Worm (Caenorhabditis elegans) whole organism, young adult: ENCODE measurements around the gene npp-3.

Experiments
- B0019.2 ChIP-seq: fragments of 200-800 bp; sonication (Bioruptor generic); conservative IDR thresholded peaks from 2 replicates; pipeline ENCODE4 v1.3.6; 2022; ENCODE audit warnings: missing genetic modification reagents, missing genetic modification characterization, missing compliant biosample characterization
- B0035.1 ChIP-seq: sonication (generic microtip); optimal IDR thresholded peaks from 2 replicates; lab custom pipeline; 2016; ENCODE audit warnings: missing genetic modification characterization, mild to moderate bottlenecking, missing compliant biosample characterization, missing genotype, missing genetic modification reagents
- C06A6.2 ChIP-seq: fragments of 200-800 bp; sonication (Bioruptor generic); conservative IDR thresholded peaks from 2 replicates; pipeline ENCODE4 v1.3.6; 2022; ENCODE audit warnings: missing genetic modification characterization, missing compliant biosample characterization
- F49E8.2 ChIP-seq: sonication (generic microtip); optimal IDR thresholded peaks from 3 replicates; lab custom pipeline; 2017; ENCODE audit warnings: missing genetic modification characterization, mild to moderate bottlenecking, missing compliant biosample characterization, antibody characterized with exemption, moderate library complexity; ENCODE audit not compliant: insufficient read depth
- F52B5.7 ChIP-seq: sonication (generic microtip); optimal IDR thresholded peaks from 2 replicates; lab custom pipeline; 2016; ENCODE audit warnings: mild to moderate bottlenecking, missing genetic modification characterization, missing compliant biosample characterization
- F57A8.1 ChIP-seq: fragments of 200-800 bp; sonication (Bioruptor generic); optimal IDR thresholded peaks from 2 replicates; lab custom pipeline; 2018; ENCODE audit warnings: mild to moderate bottlenecking, missing genetic modification characterization, moderate library complexity, missing compliant biosample characterization
- K12H6.12 ChIP-seq: fragments of 200-800 bp; sonication (Bioruptor generic); optimal IDR thresholded peaks from 2 replicates; lab custom pipeline; 2018; ENCODE audit warnings: mild to moderate bottlenecking, missing genetic modification characterization, missing compliant biosample characterization
- T07F8.4 ChIP-seq: sonication (generic microtip); optimal IDR thresholded peaks from 2 replicates; lab custom pipeline; 2016; ENCODE audit warnings: mild to moderate bottlenecking, missing genetic modification characterization, moderate library complexity, missing compliant biosample characterization
- Y67H2A.10 ChIP-seq: fragments of 200-800 bp; sonication (Bioruptor generic); conservative IDR thresholded peaks from 2 replicates; pipeline ENCODE4 v1.3.6; 2022; ENCODE audit warnings: missing genetic modification reagents, missing genetic modification characterization, missing compliant biosample characterization
- Y95B8A.8 ChIP-seq: fragments of 200-800 bp; sonication (Bioruptor generic); IDR thresholded peaks from 2 replicates; pipeline ENCODE4 v1.3.6; 2022; ENCODE audit warnings: missing genetic modification reagents, missing genetic modification characterization, missing compliant biosample characterization
- ama-1 ChIP-seq, 3 experiments: fragments of 150-350 bp in 1 of 3; sonication (generic microtip) in 2 of 3; optimal IDR thresholded peaks; 2 replicates each; lab custom pipeline; 2014 to 2018; ENCODE audit warnings: missing biosample characterization in 2 of 3, missing genetic modification characterization in 2 of 3, missing genetic modification reagents in 2 of 3
- bed-1 ChIP-seq: fragments of 200-800 bp; sonication (Bioruptor generic); IDR thresholded peaks from 2 replicates; pipeline ENCODE4 v1.3.6; 2022; ENCODE audit warnings: missing genetic modification reagents, missing genetic modification characterization, missing compliant biosample characterization
- dox-1 ChIP-seq: fragments of 200-800 bp; sonication (Bioruptor generic); IDR thresholded peaks from 2 replicates; pipeline ENCODE4 v1.3.6; 2022; ENCODE audit warnings: missing genetic modification reagents, missing genetic modification characterization, missing compliant biosample characterization
- dpl-1 ChIP-seq: fragments of 150-350 bp; optimal IDR thresholded peaks from 2 replicates; lab custom pipeline; 2014; ENCODE audit warnings: missing biosample characterization, missing genetic modification reagents, missing genetic modification characterization
- efl-1 ChIP-seq: fragments of 150-350 bp; optimal IDR thresholded peaks from 2 replicates; lab custom pipeline; 2014; ENCODE audit warnings: missing biosample characterization, missing genetic modification reagents, missing genetic modification characterization
- egl-44 ChIP-seq: fragments of 200-800 bp; sonication (Bioruptor generic); IDR thresholded peaks from 2 replicates; pipeline ENCODE4 v1.3.6; 2022; ENCODE audit warnings: missing genetic modification reagents, missing genetic modification characterization, missing compliant biosample characterization
- hlh-26 ChIP-seq: fragments of 200-800 bp; sonication (Bioruptor generic); conservative IDR thresholded peaks from 2 replicates; pipeline ENCODE4 v1.3.6; 2022; ENCODE audit warnings: missing genetic modification reagents, missing genetic modification characterization, missing compliant biosample characterization
- hsf-1 ChIP-seq: fragments of 200-800 bp; sonication (Bioruptor generic); IDR thresholded peaks from 2 replicates; pipeline ENCODE4 v1.3.6; 2022; ENCODE audit warnings: missing genetic modification reagents, missing genetic modification characterization, missing compliant biosample characterization
- let-526 ChIP-seq: fragments of 200-800 bp; sonication (Bioruptor generic); IDR thresholded peaks from 2 replicates; pipeline ENCODE4 v1.3.6; 2022; ENCODE audit warnings: missing genetic modification reagents, missing genetic modification characterization, missing compliant biosample characterization
- lin-26 ChIP-seq: fragments of 200-800 bp; sonication (Bioruptor generic); IDR thresholded peaks from 2 replicates; pipeline ENCODE4 v1.3.6; 2022; ENCODE audit warnings: missing genetic modification reagents, missing genetic modification characterization, missing compliant biosample characterization
- lin-35 ChIP-seq, 3 experiments: fragments of 150-350 bp in 2 of 3; sonication (generic microtip) in 1 of 3; optimal IDR thresholded peaks; 2 replicates each; lab custom pipeline; 2014 to 2018; ENCODE audit warnings: missing biosample characterization in 3 of 3, missing genetic modification characterization in 3 of 3, missing genetic modification reagents in 3 of 3
- lir-1 ChIP-seq: fragments of 200-800 bp; sonication (Bioruptor generic); conservative IDR thresholded peaks from 2 replicates; pipeline ENCODE4 v1.3.6; 2022; ENCODE audit warnings: missing genetic modification reagents, missing genetic modification characterization, missing compliant biosample characterization
- lsl-1 ChIP-seq: fragments of 200-800 bp; sonication (Bioruptor generic); optimal IDR thresholded peaks from 2 replicates; lab custom pipeline; 2018; ENCODE audit warnings: mild to moderate bottlenecking, missing genetic modification characterization, moderate library complexity, missing compliant biosample characterization
- madf-10 ChIP-seq: sonication (generic microtip); optimal IDR thresholded peaks from 2 replicates; lab custom pipeline; 2016; ENCODE audit warnings: mild to moderate bottlenecking, missing genetic modification characterization, missing compliant biosample characterization
- madf-8 ChIP-seq: fragments of 200-800 bp; sonication (Bioruptor generic); conservative IDR thresholded peaks from 2 replicates; pipeline ENCODE4 v1.3.6; 2022; ENCODE audit warnings: missing genetic modification reagents, missing genetic modification characterization, missing compliant biosample characterization
- mxl-1 ChIP-seq: sonication (generic microtip); optimal IDR thresholded peaks from 2 replicates; lab custom pipeline; 2016; ENCODE audit warnings: missing genetic modification characterization, missing compliant biosample characterization
- nfya-1 ChIP-seq: sonication (generic microtip); optimal IDR thresholded peaks from 2 replicates; lab custom pipeline; 2017; ENCODE audit warnings: antibody characterized with exemption, missing compliant biosample characterization, missing genetic modification characterization, borderline replicate concordance; ENCODE audit not compliant: insufficient read depth
- nfya-2 ChIP-seq: fragments of 200-800 bp; sonication (Bioruptor generic); IDR thresholded peaks from 2 replicates; pipeline ENCODE4 v1.3.6; 2022; ENCODE audit warnings: missing genetic modification reagents, missing genetic modification characterization, missing compliant biosample characterization
- nfyb-1 ChIP-seq: fragments of 200-800 bp; sonication (Bioruptor generic); IDR thresholded peaks from 2 replicates; pipeline ENCODE4 v1.3.6; 2022; ENCODE audit warnings: missing genetic modification reagents, missing genetic modification characterization, missing compliant biosample characterization
- rec-8 ChIP-seq, 2 experiments: sonication (generic microtip); optimal IDR thresholded peaks; 2 replicates each; lab custom pipeline; 2016; ENCODE audit warnings: mild to moderate bottlenecking in 2 of 2, missing genetic modification characterization in 2 of 2, missing genetic modification reagents in 2 of 2, missing genotype in 2 of 2, missing biosample characterization in 1 of 2, missing compliant biosample characterization in 1 of 2, moderate library complexity in 1 of 2
- repo-1 ChIP-seq: sonication (generic microtip); optimal IDR thresholded peaks from 2 replicates; lab custom pipeline; 2017; ENCODE audit warnings: mild to moderate bottlenecking, missing genetic modification characterization, missing compliant biosample characterization
- sdz-38 ChIP-seq: sonication (generic microtip); optimal IDR thresholded peaks from 2 replicates; lab custom pipeline; 2016; ENCODE audit warnings: missing genotype, missing genetic modification characterization, missing compliant biosample characterization
- snpc-3.4 ChIP-seq: sonication (generic microtip); optimal IDR thresholded peaks from 2 replicates; lab custom pipeline; 2017; ENCODE audit warnings: missing genetic modification characterization, mild to moderate bottlenecking, missing compliant biosample characterization, antibody characterized with exemption, moderate library complexity, missing genotype, missing genetic modification reagents
- tbp1 ChIP-seq: fragments of 200-800 bp; sonication (Bioruptor generic); optimal IDR thresholded peaks from 2 replicates; lab custom pipeline; 2018; ENCODE audit warnings: mild to moderate bottlenecking, missing genetic modification characterization, missing compliant biosample characterization
- tlf-1 ChIP-seq: fragments of 200-800 bp; sonication (Bioruptor generic); optimal IDR thresholded peaks from 2 replicates; lab custom pipeline; 2018; ENCODE audit warnings: mild to moderate bottlenecking, missing genetic modification characterization, missing compliant biosample characterization
- unc-130 ChIP-seq: sonication (generic microtip); optimal IDR thresholded peaks from 2 replicates; lab custom pipeline; 2016; ENCODE audit warnings: missing genetic modification reagents, missing genetic modification characterization, missing compliant biosample characterization
- zim-3 ChIP-seq: sonication (generic microtip); optimal IDR thresholded peaks from 2 replicates; lab custom pipeline; 2017; ENCODE audit warnings: mild to moderate bottlenecking, missing genetic modification characterization, moderate library complexity, missing compliant biosample characterization
- ztf-26 ChIP-seq: sonication (generic microtip); optimal IDR thresholded peaks from 2 replicates; lab custom pipeline; 2017; ENCODE audit warnings: missing genetic modification characterization, missing compliant biosample characterization

npp-3 gene

ce11 chrII:11860623-11861079 lies 13.9 kb downstream of the npp-3 start, which contains the start of gene K12D12.5 (continued):
- TF ChIP-seq ama-1 (optimal IDR thresholded peaks at IDR 0.05; lab: Kevin White, UChicago) (no peak), ama-1 (GFP tag; optimal IDR thresholded peaks at IDR 0.05; lab: Kevin White, UChicago) (no peak), zim-3 (tag; lab: Kevin White, UChicago) (no peak)

ce11 chrII:11859833-11860232 lies 14.8 kb downstream of the npp-3 start:
- no peak for TF ChIP-seq dox-1 (GFP tag; lab: Robert Waterston, UW)
- TF ChIP-seq T07F8.4, result no peak
- TF ChIP-seq sdz-38, result no peak
- no peak for TF ChIP-seq zim-3 (tag; lab: Kevin White, UChicago)
- no peak for TF ChIP-seq lsl-1 (GFP tag; lab: Kevin White, UChicago)
- no peak for TF ChIP-seq Y95B8A.8 (GFP tag; lab: Robert Waterston, UW)

ce11 chrII:11856361-11856760 lies 18.2 kb downstream of the npp-3 start, which contains the start of gene clh-1:
Gene clh-1 (minus strand): TSS chrII:11856461.
- TF ChIP-seq bed-1 (GFP tag; lab: Robert Waterston, UW) (no peak), let-526 (GFP tag; lab: Robert Waterston, UW) (no peak), snpc-3.4 (tag; lab: Kevin White, UChicago) (no peak), F57A8.1 (GFP tag; lab: Kevin White, UChicago) (no peak), B0019.2 (GFP tag; lab: Robert Waterston, UW) (no peak), egl-44 (GFP tag; lab: Robert Waterston, UW) (no peak), nfyb-1 (GFP tag; lab: Robert Waterston, UW) (no peak), lin-35 (GFP tag; optimal IDR thresholded peaks at IDR 0.05; lab: Kevin White, UChicago) (no peak), tlf-1 (GFP tag; lab: Kevin White, UChicago) (no peak), T07F8.4 (no peak), madf-10 (tag; lab: Kevin White, UChicago) (no peak), hsf-1 (GFP tag; lab: Robert Waterston, UW) (no peak), lin-26 (GFP tag; lab: Robert Waterston, UW) (no peak), mxl-1 (tag; lab: Kevin White, UChicago) (no peak), dox-1 (GFP tag; lab: Robert Waterston, UW) (no peak), efl-1 (GFP tag; lab: Kevin White, UChicago) (no peak), ztf-26 (tag; lab: Kevin White, UChicago) (no peak)

ce11 chrII:11854749-11855148 lies 19.8 kb downstream of the npp-3 start:
- no peak for TF ChIP-seq C06A6.2 (GFP tag; lab: Robert Waterston, UW)

ce11 chrII:11853108-11853507 lies 21.5 kb downstream of the npp-3 start:
- TF ChIP-seq Y67H2A.10 (GFP tag; lab: Robert Waterston, UW) (no peak), madf-8 (GFP tag; lab: Robert Waterston, UW) (no peak), rec-8 (tag; optimal IDR thresholded peaks at IDR 0.05; lab: Kevin White, UChicago) (no peak), F52B5.7 (tag; lab: Kevin White, UChicago) (no peak), lin-35 (GFP tag; optimal IDR thresholded peaks at IDR 0.05; lab: Kevin White, UChicago) (no peak), nfya-1 (tag; lab: Kevin White, UChicago) (no peak), B0035.1 (tag; lab: Kevin White, UChicago) (no peak), repo-1 (tag; lab: Kevin White, UChicago) (no peak), dpl-1 (GFP tag; lab: Kevin White, UChicago) (no peak), unc-130 (GFP tag; lab: Kevin White, UChicago) (no peak), lir-1 (no peak), nfya-2 (GFP tag; lab: Robert Waterston, UW) (no peak), hlh-26 (GFP tag; lab: Robert Waterston, UW) (no peak), tbp1 (GFP tag; lab: Kevin White, UChicago) (no peak), F49E8.2 (tag; lab: Kevin White, UChicago) (no peak), K12H6.12 (no peak)
